Worm (Caenorhabditis elegans): ENCODE results near the gene twk-39.

Gene twk-39

ce11 chrIII:11795448-11795847 is at the start of gene twk-39:
Gene twk-39 (plus strand): TSS chrIII:11795748.
- TF ChIP-seq nhr-12 (tag; optimal IDR thresholded peaks at IDR 0.05) (no peak), nhr-23 (tag; optimal IDR thresholded peaks at IDR 0.05) (no peak), blmp-1 (tag; optimal IDR thresholded peaks at IDR 0.05; ENCODE audit: insufficient read depth) (no peak), aly-2 (tag; optimal IDR thresholded peaks at IDR 0.05) (no peak), peb-1 (tag; optimal IDR thresholded peaks at IDR 0.05) (no peak), ceh-82 (tag; optimal IDR thresholded peaks at IDR 0.05) (no peak), skn-1 (tag; optimal IDR thresholded peaks at IDR 0.05) (no peak), ceh-16 (tag; optimal IDR thresholded peaks at IDR 0.05) (no peak), sem-4 (tag; optimal IDR thresholded peaks at IDR 0.05) (no peak), nhr-10 (tag; optimal IDR thresholded peaks at IDR 0.05) (no peak)

DNA sequence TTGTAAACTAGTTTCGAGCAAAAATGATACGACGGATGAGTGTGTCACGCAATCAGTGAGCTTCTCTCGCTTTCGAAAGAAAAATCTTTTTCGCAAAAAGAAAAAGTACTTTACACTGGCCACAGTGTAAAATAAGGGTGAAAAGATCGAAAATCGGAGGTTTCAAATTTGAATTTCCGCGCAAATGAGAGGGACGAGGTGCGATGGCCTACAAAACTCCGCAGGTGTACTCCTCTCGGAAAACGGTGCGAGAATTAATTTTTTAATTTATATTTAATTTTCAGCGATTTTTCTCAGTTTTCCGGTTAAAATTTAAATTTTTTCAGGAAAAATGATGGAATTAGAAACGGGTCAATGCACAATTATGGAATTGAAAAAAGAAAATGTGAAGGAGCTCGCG is 48.8 kb upstream of the twk-39 start, which contains the start of gene mrt-2:
TSS of gene mrt-2 (plus strand) at position 49 of the 400 bp plus-strand sequence.
- TF ChIP-seq ztf-1 (GFP tag; conservative IDR thresholded peaks at IDR 0.05) (no peak), unc-39 (tag; optimal IDR thresholded peaks at IDR 0.05) (no peak), nhr-10 (tag; optimal IDR thresholded peaks at IDR 0.05) (no peak), lin-13 (GFP tag; optimal IDR thresholded peaks at IDR 0.05) (peak; percentile 76), mbf-1 (tag; optimal IDR thresholded peaks at IDR 0.05) (no peak), nhr-129 (tag; optimal IDR thresholded peaks at IDR 0.05) (peak; percentile 48), nhr-25 (tag; optimal IDR thresholded peaks at IDR 0.05) (peak; percentile 79), alr-1 (tag; optimal IDR thresholded peaks at IDR 0.05) (no peak), fos-1 (tag; optimal IDR thresholded peaks at IDR 0.05) (peak; percentile 17), nhr-11 (tag; optimal IDR thresholded peaks at IDR 0.05) (no peak), crh-2 (tag; optimal IDR thresholded peaks at IDR 0.05) (peak; percentile 76), nhr-237 (tag; optimal IDR thresholded peaks at IDR 0.05) (no peak), unc-62 (GFP tag; optimal IDR thresholded peaks at IDR 0.05) (no peak), nhr-21 (tag; optimal IDR thresholded peaks at IDR 0.05) (peak; percentile 60), peb-1 (tag; optimal IDR thresholded peaks at IDR 0.05) (no peak), skn-1 (tag; optimal IDR thresholded peaks at IDR 0.05) (no peak), sma-9 (GFP tag; optimal IDR thresholded peaks at IDR 0.05) (no peak), sma-9 (tag; optimal IDR thresholded peaks at IDR 0.05) (no peak), ceh-16 (tag; optimal IDR thresholded peaks at IDR 0.05) (peak; percentile 46), nhr-6 (tag; optimal IDR thresholded peaks at IDR 0.05) (peak; percentile 44), nhr-12 (tag; optimal IDR thresholded peaks at IDR 0.05) (no peak), ceh-82 (tag; optimal IDR thresholded peaks at IDR 0.05) (no peak), zag-1 (tag; optimal IDR thresholded peaks at IDR 0.05) (no peak), elt-3 (tag; optimal IDR thresholded peaks at IDR 0.05) (no peak), snpc-4 (tag; optimal IDR thresholded peaks at IDR 0.05) (peak; percentile 40), sem-4 (tag; optimal IDR thresholded peaks at IDR 0.05) (peak; percentile 91), Y55F3AM.14 (GFP tag; optimal IDR thresholded peaks at IDR 0.05) (no peak), nhr-23 (tag; optimal IDR thresholded peaks at IDR 0.05) (no peak), blmp-1 (tag; optimal IDR thresholded peaks at IDR 0.05; ENCODE audit: insufficient read depth) (peak; percentile 48), mdl-1 (tag; optimal IDR thresholded peaks at IDR 0.05) (no peak), ZK546.5 (tag; optimal IDR thresholded peaks at IDR 0.05) (no peak), ztf-11 (tag; optimal IDR thresholded peaks at IDR 0.05) (no peak), lsy-2 (tag; optimal IDR thresholded peaks at IDR 0.05) (peak; percentile 66 to 87), lin-11 (tag; optimal IDR thresholded peaks at IDR 0.05) (peak; percentile 54), lin-39 (tag; optimal IDR thresholded peaks at IDR 0.05) (no peak), egl-27 (tag; optimal IDR thresholded peaks at IDR 0.05) (peak; percentile 48), elt-1 (tag; optimal IDR thresholded peaks at IDR 0.05) (no peak), C34F6.9 (tag; optimal IDR thresholded peaks at IDR 0.05) (peak; percentile 81), dmd-4 (tag; optimal IDR thresholded peaks at IDR 0.05) (no peak), ztf-4 (tag; optimal IDR thresholded peaks at IDR 0.05) (no peak), ama-1 (optimal IDR thresholded peaks at IDR 0.05) (no peak), aly-2 (tag; optimal IDR thresholded peaks at IDR 0.05) (no peak), sma-3 (GFP tag; optimal IDR thresholded peaks at IDR 0.05) (peak; percentile 86), R02D3.7 (tag; optimal IDR thresholded peaks at IDR 0.05) (no peak), mab-5 (tag; optimal IDR thresholded peaks at IDR 0.05) (no peak), unc-55 (GFP tag; optimal IDR thresholded peaks at IDR 0.05) (peak; percentile 86), F13H6.1 (tag; optimal IDR thresholded peaks at IDR 0.05) (peak; percentile 81), gmeb-1 (tag; optimal IDR thresholded peaks at IDR 0.05) (peak; percentile 98), nhr-77 (tag; optimal IDR thresholded peaks at IDR 0.05) (no peak)

All from whole organism, L2 larva.